Fruit fly (Drosophila melanogaster): ENCODE measurements around the gene CecA2.

CecA2 gene

DNA sequence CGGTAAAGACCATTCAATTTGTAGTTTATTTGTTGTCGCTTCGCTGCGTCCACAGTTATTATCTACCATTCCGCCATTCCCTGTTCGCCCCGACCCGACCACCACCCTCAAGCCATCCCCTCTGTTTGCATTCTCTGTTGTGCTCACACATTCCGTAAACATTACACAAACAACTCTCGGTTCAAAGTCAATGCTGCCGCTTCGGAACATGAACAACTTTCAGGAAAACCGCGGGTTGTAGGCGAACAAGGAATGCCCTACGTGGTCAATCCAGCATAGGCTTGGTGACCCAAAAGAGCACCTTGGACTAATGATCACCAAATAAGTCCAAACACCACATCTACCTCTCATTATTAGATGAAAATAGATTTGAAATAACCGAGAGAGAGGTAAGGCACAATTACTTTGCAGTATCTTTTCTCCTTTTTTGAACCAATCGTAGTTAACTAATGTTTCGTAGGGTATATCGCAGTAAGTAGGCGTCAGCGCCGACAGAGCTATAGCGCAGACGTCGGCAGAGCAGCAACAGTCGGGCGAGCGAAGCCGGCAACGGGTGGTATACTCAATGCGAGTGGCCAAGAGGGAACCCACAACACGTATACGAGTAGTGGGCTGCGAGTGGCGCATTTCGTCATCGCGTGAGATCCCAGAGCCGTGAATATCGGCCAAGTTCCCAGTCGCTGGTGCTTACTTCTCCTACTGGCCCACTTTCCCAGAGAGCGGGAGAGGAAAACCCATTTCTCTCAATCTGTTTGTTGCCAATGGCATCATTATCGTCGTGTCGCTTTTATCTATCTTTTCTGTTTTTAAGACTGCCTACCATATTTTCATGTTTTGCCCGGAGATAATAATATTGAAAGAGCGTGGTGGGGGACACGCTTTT lies 8.6 kb upstream of the CecA2 start (continued):
- TF ChIP-seq bigmax (GFP tag; optimal IDR thresholded peaks at IDR 0.05) (no peak), cwo (GFP tag; optimal IDR thresholded peaks at IDR 0.05) (peak; percentile 97), lola (GFP tag; optimal IDR thresholded peaks at IDR 0.05) (peak in 1 of 3 experiments; percentile 81), dati (GFP tag; IDR thresholded peaks at IDR 0.05) (peak; percentile 65; the same call in 1 of the 2 replicates), sug (tag; optimal IDR thresholded peaks at IDR 0.05) (peak; percentile 90), CG15479 (GFP tag; optimal IDR thresholded peaks at IDR 0.05) (no peak), Sry-β (GFP tag; optimal IDR thresholded peaks at IDR 0.05) (peak; percentile 64), ranshi (GFP tag; IDR thresholded peaks at IDR 0.05) (peak; percentile 98), Poxn (GFP tag; IDR thresholded peaks at IDR 0.05) (peak; percentile 74; the same call in 1 of the 2 replicates), CG8281 (tag; optimal IDR thresholded peaks at IDR 0.05) (peak; percentile 86), BEAF-32 (GFP tag; optimal IDR thresholded peaks at IDR 0.05) (peak; percentile 28), Optix (GFP tag; IDR thresholded peaks at IDR 0.05) (peak; percentile 98), eyg (GFP tag; optimal IDR thresholded peaks at IDR 0.05) (peak; percentile 97), CG6654 (GFP tag; optimal IDR thresholded peaks at IDR 0.05) (peak; percentile 91), Drgx (GFP tag; IDR thresholded peaks at IDR 0.05) (peak; percentile 73), CG11695 (GFP tag; IDR thresholded peaks at IDR 0.05) (peak; percentile 93), Dp (GFP tag; optimal IDR thresholded peaks at IDR 0.05) (no peak), cg (GFP tag; optimal IDR thresholded peaks at IDR 0.05) (no peak), H2.0 (GFP tag; IDR thresholded peaks at IDR 0.05) (peak; percentile 85)

DNA sequence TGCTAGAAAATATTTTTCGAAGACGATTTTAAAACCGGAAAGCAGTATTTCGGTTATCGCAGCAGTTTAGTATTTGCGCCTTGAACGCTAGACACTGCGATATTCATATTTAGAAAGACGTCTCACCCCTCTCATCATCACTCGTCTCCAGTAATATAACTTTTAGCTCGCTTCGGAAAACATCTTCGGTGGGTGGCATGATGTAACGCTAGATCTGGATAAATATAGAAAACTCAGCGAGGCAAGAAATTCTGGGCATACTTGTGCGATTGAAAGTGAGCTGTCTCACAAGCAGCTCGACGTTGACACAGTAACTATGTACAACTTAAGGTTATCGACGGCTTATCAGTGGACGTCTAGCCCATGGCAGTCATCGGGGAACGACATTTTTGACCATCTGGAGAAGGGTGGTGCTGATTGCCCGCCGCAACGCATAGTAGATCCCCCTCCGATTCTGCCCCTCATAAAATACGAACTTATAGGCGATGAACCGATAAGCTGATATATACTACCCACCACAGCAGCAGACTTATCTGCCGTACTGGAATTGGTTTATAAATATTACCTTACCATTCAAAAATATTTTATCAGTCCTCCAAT lies 7.9 kb upstream of the CecA2 start:
- TF ChIP-seq pan (optimal IDR thresholded peaks at IDR 0.05) (no peak), pan (GFP tag; optimal IDR thresholded peaks at IDR 0.05 in 1 of 2, IDR thresholded peaks at IDR 0.05 in 1 of 2) (peak in 1 of 2 experiments; percentile 19), sug (tag; optimal IDR thresholded peaks at IDR 0.05) (peak; percentile 65), sens-2 (GFP tag; IDR thresholded peaks at IDR 0.05) (no peak), CG5180 (GFP tag; optimal IDR thresholded peaks at IDR 0.05) (peak; percentile 33), psq (GFP tag; optimal IDR thresholded peaks at IDR 0.05) (no peak), CG11723 (GFP tag; optimal IDR thresholded peaks at IDR 0.05) (no peak), Gug (GFP tag; IDR thresholded peaks at IDR 0.05) (no peak), grn (GFP tag; optimal IDR thresholded peaks at IDR 0.05) (peak; percentile 94), crol (GFP tag; IDR thresholded peaks at IDR 0.05) (peak; percentile 45; the same call in 1 of the 2 replicates), HmgZ (tag; optimal IDR thresholded peaks at IDR 0.05) (peak; percentile 16), CG7786 (GFP tag; optimal IDR thresholded peaks at IDR 0.05) (no peak), GATAe (GFP tag; conservative IDR thresholded peaks at IDR 0.05) (peak; percentile 79), Max (GFP tag; optimal IDR thresholded peaks at IDR 0.05) (no peak), CG5953 (GFP tag; IDR thresholded peaks at IDR 0.05) (0 out of 2 replicates have a peak, but pooled peaks have one; percentile 11), zen (tag; optimal IDR thresholded peaks at IDR 0.05) (no peak), Atf6 (GFP tag; IDR thresholded peaks at IDR 0.05) (0 out of 2 replicates have a peak, but pooled peaks have one; percentile 10), bigmax (GFP tag; optimal IDR thresholded peaks at IDR 0.05) (no peak), CG4360 (GFP tag; IDR thresholded peaks at IDR 0.05) (0 out of 2 replicates have a peak, but pooled peaks have one; percentile 7), Dek (tag; optimal IDR thresholded peaks at IDR 0.05) (no peak), Med (GFP tag) (peak; percentile 79), CG8478 (optimal IDR thresholded peaks at IDR 0.05) (no peak), sd (tag; optimal IDR thresholded peaks at IDR 0.05) (peak; percentile 70), Bgb (GFP tag; IDR thresholded peaks at IDR 0.05; ENCODE audit: partially characterized antibody) (no peak), CG11398 (GFP tag; optimal IDR thresholded peaks at IDR 0.05) (no peak), croc (GFP tag; conservative IDR thresholded peaks at IDR 0.05) (no peak), CG34376 (GFP tag; optimal IDR thresholded peaks at IDR 0.05) (peak; percentile 18), CG2199 (GFP tag; IDR thresholded peaks at IDR 0.05) (peak; percentile 68; the same call in 1 of the 3 replicates), CG31441 (GFP tag; IDR thresholded peaks at IDR 0.05) (no peak), Hr39 (optimal IDR thresholded peaks at IDR 0.05) (no peak), CG31224 (GFP tag; IDR thresholded peaks at IDR 0.05) (no peak)

Measured in whole organism, embryonic.